Worm (Caenorhabditis elegans) whole organism, midembryonic: ENCODE data around the gene T21D12.14.

ENCODE experiments used
- T22C8.4 ChIP-seq: fragments of 200-800 bp; sonication (Bioruptor generic); IDR thresholded peaks from 2 replicates; pipeline ENCODE4 v1.3.6; 2022; ENCODE audit warnings: missing genetic modification characterization, missing compliant biosample characterization
- cog-1 ChIP-seq: sonication (generic microtip); optimal IDR thresholded peaks from 2 replicates; lab custom pipeline; 2016; ENCODE audit warnings: missing genetic modification characterization, missing compliant biosample characterization
- flt-1 ChIP-seq: fragments of 200-800 bp; sonication (Bioruptor generic); IDR thresholded peaks from 2 replicates; pipeline ENCODE4 v1.3.6; 2022; ENCODE audit warnings: missing genetic modification characterization, missing compliant biosample characterization
- klf-2 ChIP-seq: fragments of 200-800 bp; sonication (Bioruptor generic); conservative IDR thresholded peaks from 2 replicates; pipeline ENCODE4 v1.3.6; 2022; ENCODE audit warnings: missing genetic modification reagents, missing genetic modification characterization, missing compliant biosample characterization
- med-1 ChIP-seq: sonication (generic microtip); optimal IDR thresholded peaks from 2 replicates; lab custom pipeline; 2017; ENCODE audit warnings: missing genetic modification characterization, mild to moderate bottlenecking, missing compliant biosample characterization, antibody characterized with exemption, missing genetic modification reagents; ENCODE audit not compliant: insufficient read depth
- ref-1 ChIP-seq: fragments of 200-800 bp; sonication (Bioruptor generic); conservative IDR thresholded peaks from 2 replicates; pipeline ENCODE4 v1.3.6; 2022; ENCODE audit warnings: missing genetic modification reagents, missing genetic modification characterization, missing compliant biosample characterization
- tab-1 ChIP-seq: fragments of 200-800 bp; sonication (Bioruptor generic); IDR thresholded peaks from 2 replicates; pipeline ENCODE4 v1.3.6; 2022; ENCODE audit warnings: missing genetic modification characterization, missing compliant biosample characterization
- ztf-23 ChIP-seq: fragments of 200-800 bp; sonication (Bioruptor generic); IDR thresholded peaks from 2 replicates; pipeline ENCODE4 v1.3.6; 2022; ENCODE audit warnings: missing genetic modification reagents, missing genetic modification characterization, missing compliant biosample characterization
- ztf-29 ChIP-seq: fragments of 200-800 bp; sonication (Bioruptor generic); IDR thresholded peaks from 2 replicates; pipeline ENCODE4 v1.3.6; 2022; ENCODE audit warnings: missing genetic modification reagents, missing genetic modification characterization, missing compliant biosample characterization

DNA sequence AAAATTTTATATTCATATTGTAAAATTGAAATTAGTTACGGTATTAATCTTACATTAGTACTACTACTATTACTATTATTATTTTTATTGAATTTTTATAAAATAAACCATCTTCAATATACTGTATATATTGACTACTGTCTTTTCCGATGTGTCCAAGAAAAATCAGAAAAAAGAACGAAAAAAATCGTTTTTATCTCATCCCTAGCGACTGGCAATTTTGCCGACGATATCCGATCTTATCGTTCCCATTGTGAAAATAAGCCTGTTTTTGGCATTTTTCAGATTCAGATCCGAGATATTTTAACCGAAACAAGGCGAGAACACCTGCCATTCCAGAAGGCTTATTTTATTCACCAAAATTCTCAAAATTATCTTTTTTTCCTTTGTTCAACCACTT, 42.6 kb upstream of the T21D12.14 start, which contains the start of gene F18F11.4:
- TF ChIP-seq med-1 (GFP tag; lab: Kevin White, UChicago) (no peak), ztf-29 (GFP tag; lab: Robert Waterston, UW) (no peak), klf-2 (GFP tag; lab: Robert Waterston, UW) (no peak), T22C8.4 (GFP tag; lab: Robert Waterston, UW) (no peak), cog-1 (tag; lab: Kevin White, UChicago) (no peak), tab-1 (GFP tag; lab: Robert Waterston, UW) (no peak), flt-1 (GFP tag; lab: Robert Waterston, UW) (no peak), ref-1 (no peak), ztf-23 (GFP tag; lab: Robert Waterston, UW) (no peak)
